Fruit fly (Drosophila melanogaster) whole organism, adult: ENCODE data around the gene CG42827.

Experiments
- CG11617 ChIP-seq: fragments of 200-800 bp; sonication (Bioruptor generic); optimal IDR thresholded peaks from 2 replicates; lab custom pipeline; 2017; ENCODE audit warnings: mild to moderate bottlenecking, missing biosample characterization, missing genetic modification reagents, missing genetic modification characterization
- CG14711 ChIP-seq: fragments of 200-800 bp; sonication (Bioruptor generic); optimal IDR thresholded peaks from 2 replicates; lab custom pipeline; 2018; ENCODE audit warnings: missing biosample characterization, mild to moderate bottlenecking, missing genetic modification characterization, moderate library complexity
- CG5204 ChIP-seq: fragments of 200-800 bp; sonication (Bioruptor generic); optimal IDR thresholded peaks from 2 replicates; lab custom pipeline; 2016; ENCODE audit warnings: missing biosample characterization, missing genetic modification characterization
- toe ChIP-seq: fragments of 200-800 bp; sonication (Bioruptor generic); optimal IDR thresholded peaks from 2 replicates; lab custom pipeline; 2016; ENCODE audit warnings: missing biosample characterization, missing genetic modification characterization

- no peak for TF ChIP-seq toe (GFP tag; lab: Kevin White, UChicago)
- TF ChIP-seq CG11617 (GFP tag; lab: Kevin White, UChicago) = no peak
- no peak for TF ChIP-seq CG5204 (GFP tag; lab: Kevin White, UChicago)
- no peak for TF ChIP-seq CG14711 (tag; lab: Kevin White, UChicago)
These were observed 25.8 kb upstream of the CG42827 start for dm6 chr3R:23346893-23347396.
